Worm (Caenorhabditis elegans) whole organism, L4 larva: Measurements from ENCODE around the gene btb-7.

Experiments used
- F10B5.3 ChIP-seq: sonication (generic microtip); optimal IDR thresholded peaks from 2 replicates; lab custom pipeline; 2016; ENCODE audit warnings: mild to moderate bottlenecking, missing genetic modification characterization, missing compliant biosample characterization
- F44E2.7 ChIP-seq: fragments of 200-800 bp; sonication (Bioruptor generic); IDR thresholded peaks from 2 replicates; pipeline ENCODE4 v2.1.2; 2022; ENCODE audit warnings: missing genetic modification characterization, missing compliant biosample characterization
- T20F7.1 ChIP-seq: fragments of 200-800 bp; sonication (Bioruptor generic); optimal IDR thresholded peaks from 2 replicates; lab custom pipeline; 2018; ENCODE audit warnings: mild to moderate bottlenecking, missing genetic modification characterization, missing compliant biosample characterization
- Y105C5A.15 ChIP-seq: fragments of 200-800 bp; sonication (Bioruptor generic); IDR thresholded peaks from 2 replicates; pipeline ENCODE4 v1.3.6; 2022; ENCODE audit warnings: missing genetic modification characterization, missing compliant biosample characterization
- ZK337.2 ChIP-seq: fragments of 200-800 bp; sonication (Bioruptor generic); IDR thresholded peaks from 2 replicates; pipeline ENCODE4 v1.3.6; 2022; ENCODE audit warnings: missing genetic modification reagents, missing genetic modification characterization, missing compliant biosample characterization
- aha-1 ChIP-seq: fragments of 150-350 bp; peaks from one replicate; lab custom pipeline; 2014; ENCODE audit warnings: missing biosample characterization, missing genetic modification characterization
- arid-1 ChIP-seq: fragments of 200-800 bp; sonication (Bioruptor generic); conservative IDR thresholded peaks from 2 replicates; pipeline ENCODE4 v1.3.6; 2022; ENCODE audit warnings: missing genetic modification reagents, missing genetic modification characterization, missing compliant biosample characterization
- ceh-32 ChIP-seq: sonication (generic microtip); optimal IDR thresholded peaks from 2 replicates; lab custom pipeline; 2016; ENCODE audit warnings: mild to moderate bottlenecking, missing genetic modification characterization, missing compliant biosample characterization; ENCODE audit not compliant: poor library complexity
- ceh-82 ChIP-seq: sonication (generic microtip); optimal IDR thresholded peaks from 2 replicates; lab custom pipeline; 2017; ENCODE audit warnings: missing biosample characterization, missing genetic modification characterization
- ces-1 ChIP-seq: fragments of 150-350 bp; sonication (generic microtip); optimal IDR thresholded peaks from 4 replicates; lab custom pipeline; 2014; ENCODE audit warnings: missing biosample characterization, missing genetic modification reagents, missing genetic modification characterization
- cey-2 ChIP-seq: sonication (generic microtip); optimal IDR thresholded peaks from 3 replicates; lab custom pipeline; 2017; ENCODE audit warnings: missing genetic modification characterization, mild to moderate bottlenecking, missing compliant biosample characterization, antibody characterized with exemption, borderline replicate concordance; ENCODE audit not compliant: insufficient read depth
- ctbp-1 ChIP-seq: fragments of 200-800 bp; sonication (Bioruptor generic); IDR thresholded peaks from 2 replicates; pipeline ENCODE4 v1.3.6; 2022; ENCODE audit warnings: missing genetic modification reagents, missing genetic modification characterization, missing compliant biosample characterization
- dmd-6 ChIP-seq: fragments of 200-800 bp; sonication (Bioruptor generic); IDR thresholded peaks from 2 replicates; pipeline ENCODE4 v1.3.6; 2022; ENCODE audit warnings: missing genetic modification reagents, missing genetic modification characterization, missing compliant biosample characterization
- dmd-8 ChIP-seq: fragments of 200-800 bp; sonication (Bioruptor generic); IDR thresholded peaks from 2 replicates; pipeline ENCODE4 v1.3.6; 2022; ENCODE audit warnings: missing genetic modification characterization, missing compliant biosample characterization
- dmd-9 ChIP-seq: fragments of 200-800 bp; sonication (Bioruptor generic); IDR thresholded peaks from 2 replicates; pipeline ENCODE4 v1.3.6; 2022; ENCODE audit warnings: missing genetic modification reagents, missing genetic modification characterization, missing compliant biosample characterization
- duxl-1 ChIP-seq: sonication (generic microtip); optimal IDR thresholded peaks from 2 replicates; lab custom pipeline; 2016; ENCODE audit warnings: mild to moderate bottlenecking, missing genetic modification characterization, moderate library complexity, missing compliant biosample characterization; ENCODE audit not compliant: poor library complexity
- fkh-10 ChIP-seq: fragments of 150-350 bp; optimal IDR thresholded peaks from 2 replicates; lab custom pipeline; 2014; ENCODE audit warnings: missing biosample characterization, missing genetic modification reagents, missing genetic modification characterization
- fos-1 ChIP-seq: fragments of 150-350 bp; optimal IDR thresholded peaks from 2 replicates; lab custom pipeline; 2014; ENCODE audit warnings: missing biosample characterization, missing genetic modification characterization
- gei-8 ChIP-seq: fragments of 200-800 bp; sonication (Bioruptor generic); optimal IDR thresholded peaks from 2 replicates; lab custom pipeline; 2018; ENCODE audit warnings: mild to moderate bottlenecking, missing genetic modification characterization, missing compliant biosample characterization
- hif-1 ChIP-seq, 2 experiments: sonication (generic microtip); optimal IDR thresholded peaks; 2 replicates each; lab custom pipeline; 2016 to 2017; ENCODE audit warnings: missing compliant biosample characterization in 2 of 2, missing genetic modification characterization in 2 of 2, missing genetic modification reagents in 2 of 2, missing genotype in 2 of 2, mild to moderate bottlenecking in 1 of 2
- hlh-11 ChIP-seq: fragments of 200-800 bp; sonication (Bioruptor generic); optimal IDR thresholded peaks from 2 replicates; lab custom pipeline; 2018; ENCODE audit warnings: mild to moderate bottlenecking, missing genetic modification characterization, missing compliant biosample characterization
- hmg-1.1 ChIP-seq: fragments of 200-800 bp; sonication (Bioruptor generic); IDR thresholded peaks from 2 replicates; pipeline ENCODE4 v1.3.6; 2022; ENCODE audit warnings: missing genetic modification reagents, missing genetic modification characterization, missing compliant biosample characterization
- madf-5 ChIP-seq, 2 experiments: fragments of 200-800 bp; sonication (Bioruptor generic); IDR thresholded peaks; 2 replicates each; pipeline ENCODE4 v1.3.6; 2022; ENCODE audit warnings: missing compliant biosample characterization in 2 of 2, missing genetic modification characterization in 2 of 2
- mdl-1 ChIP-seq, 2 experiments: fragments of 150-350 bp in 1 of 2; sonication (generic microtip) in 1 of 2; optimal IDR thresholded peaks; 2 replicates each; lab custom pipeline; 2014 to 2017; ENCODE audit warnings: missing biosample characterization in 2 of 2, missing genetic modification characterization in 2 of 2
- mes-2 ChIP-seq: sonication (generic microtip); optimal IDR thresholded peaks from 2 replicates; lab custom pipeline; 2016; ENCODE audit warnings: missing genotype, mild to moderate bottlenecking, missing genetic modification characterization, missing compliant biosample characterization; ENCODE audit not compliant: poor library complexity, severe bottlenecking
- mxl-3 ChIP-seq: fragments of 200-800 bp; sonication (Bioruptor generic); optimal IDR thresholded peaks from 2 replicates; lab custom pipeline; 2018; ENCODE audit warnings: mild to moderate bottlenecking, missing genetic modification characterization, missing compliant biosample characterization
- nhr-102 ChIP-seq: sonication (generic microtip); optimal IDR thresholded peaks from 2 replicates; lab custom pipeline; 2016; ENCODE audit warnings: mild to moderate bottlenecking, missing genetic modification characterization, moderate library complexity, missing compliant biosample characterization
- nhr-111 ChIP-seq: fragments of 200-800 bp; sonication (Bioruptor generic); optimal IDR thresholded peaks from 2 replicates; lab custom pipeline; 2018; ENCODE audit warnings: mild to moderate bottlenecking, missing genetic modification characterization, missing compliant biosample characterization
- nhr-28 ChIP-seq: fragments of 150-350 bp; optimal IDR thresholded peaks from 2 replicates; lab custom pipeline; 2014; ENCODE audit warnings: missing biosample characterization, missing genetic modification characterization
- nhr-41 ChIP-seq: fragments of 200-800 bp; sonication (Bioruptor generic); IDR thresholded peaks from 2 replicates; pipeline ENCODE4 v1.3.6; 2022; ENCODE audit warnings: missing genetic modification reagents, missing genetic modification characterization, missing compliant biosample characterization
- nhr-48 ChIP-seq: sonication (generic microtip); optimal IDR thresholded peaks from 2 replicates; lab custom pipeline; 2016; ENCODE audit warnings: mild to moderate bottlenecking, missing genetic modification characterization, missing compliant biosample characterization
- pqm-1 ChIP-seq: sonication (generic microtip); optimal IDR thresholded peaks from 2 replicates; lab custom pipeline; 2017; ENCODE audit warnings: missing biosample characterization, missing genetic modification characterization
- sdz-12 ChIP-seq: fragments of 200-800 bp; sonication (Bioruptor generic); optimal IDR thresholded peaks from 2 replicates; lab custom pipeline; 2018; ENCODE audit warnings: mild to moderate bottlenecking, missing genetic modification characterization, missing compliant biosample characterization
- set-16 ChIP-seq: fragments of 200-800 bp; sonication (Bioruptor generic); IDR thresholded peaks from 2 replicates; pipeline ENCODE4 v1.3.6; 2022; ENCODE audit warnings: missing genetic modification reagents, missing genetic modification characterization, missing compliant biosample characterization
- snpc-1.2 ChIP-seq: fragments of 200-800 bp; sonication (Bioruptor generic); IDR thresholded peaks from 2 replicates; pipeline ENCODE4 v1.3.6; 2022; ENCODE audit warnings: missing genetic modification reagents, missing genetic modification characterization, missing compliant biosample characterization
- unc-130 ChIP-seq: sonication (generic microtip); optimal IDR thresholded peaks from 2 replicates; lab custom pipeline; 2016; ENCODE audit warnings: missing genetic modification reagents, missing genetic modification characterization, missing compliant biosample characterization
- unc-39 ChIP-seq: sonication (generic microtip); optimal IDR thresholded peaks from 2 replicates; lab custom pipeline; 2017; ENCODE audit warnings: missing biosample characterization, missing genetic modification characterization
- unc-62 ChIP-seq, 3 experiments: fragments of 150-350 bp in 1 of 3; sonication (generic microtip); optimal IDR thresholded peaks in 2 of 3; peaks in 1 of 3; 1 replicate in 1 of 3; 2 replicates in 2 of 3; lab custom pipeline; 2014 to 2017; ENCODE audit warnings: missing biosample characterization in 3 of 3, missing genetic modification characterization in 3 of 3, missing genetic modification reagents in 3 of 3, missing genotype in 1 of 3
- zfp-2 ChIP-seq: sonication (generic microtip); optimal IDR thresholded peaks from 2 replicates; lab custom pipeline; 2016; ENCODE audit warnings: mild to moderate bottlenecking, missing genetic modification characterization, missing compliant biosample characterization
- zip-11 ChIP-seq: fragments of 200-800 bp; sonication (Bioruptor generic); IDR thresholded peaks from 2 replicates; pipeline ENCODE4 v1.3.6; 2022; ENCODE audit warnings: missing genetic modification characterization, missing compliant biosample characterization
- zip-2 ChIP-seq: fragments of 150-350 bp; optimal IDR thresholded peaks from 2 replicates; lab custom pipeline; 2014; ENCODE audit warnings: missing biosample characterization, missing genetic modification characterization

btb-7 gene

ce11 chrII:1712938-1713337 is at the start of gene btb-7:
Gene btb-7, plus strand, starts transcription at chrII:1713238.
- no peak for TF ChIP-seq ces-1 (GFP tag; lab: Kevin White, UChicago)
- TF ChIP-seq zfp-2: no peak
- no peak for TF ChIP-seq madf-5 (GFP tag; IDR thresholded peaks at IDR 0.05; lab: Robert Waterston, UW)
- TF ChIP-seq dmd-6 (GFP tag; lab: Robert Waterston, UW): no peak
- no peak for TF ChIP-seq unc-39 (tag; lab: Kevin White, UChicago)
- TF ChIP-seq fkh-10 (GFP tag; lab: Kevin White, UChicago): no peak
- no peak for TF ChIP-seq gei-8 (GFP tag; lab: Kevin White, UChicago)

ce11 chrII:1663516-1663915 is 49.5 kb upstream of the btb-7 start, which contains the start of gene duxl-1:
Gene duxl-1, plus strand, starts transcription at chrII:1663699.
- TF ChIP-seq fos-1 (tag; lab: Kevin White, UChicago) (no peak), zip-11 (GFP tag; lab: Robert Waterston, UW) (no peak), unc-130 (no peak), dmd-9 (GFP tag; lab: Robert Waterston, UW) (no peak), set-16 (no peak), F10B5.3 (tag; lab: Kevin White, UChicago) (no peak), hif-1 (tag; optimal IDR thresholded peaks at IDR 0.05; lab: Kevin White, UChicago) (peak in 1 of 2 experiments; percentile 86), pqm-1 (tag; lab: Kevin White, UChicago) (peak; percentile 16), sdz-12 (GFP tag; lab: Kevin White, UChicago) (no peak), F44E2.7 (GFP tag; lab: Robert Waterston, UW) (no peak), nhr-28 (tag; lab: Kevin White, UChicago) (peak; percentile 36), ZK337.2 (no peak), nhr-48 (tag; lab: Kevin White, UChicago) (peak; percentile 6), T20F7.1 (GFP tag; lab: Kevin White, UChicago) (no peak), ceh-32 (tag; lab: Kevin White, UChicago) (no peak), duxl-1 (peak; percentile 88), nhr-102 (tag; lab: Kevin White, UChicago) (peak; percentile 11), Y105C5A.15 (GFP tag; lab: Robert Waterston, UW) (no peak), hmg-1.1 (GFP tag; lab: Robert Waterston, UW) (peak; percentile 33; the same call in 1 of the 2 replicates), mdl-1 (tag; optimal IDR thresholded peaks at IDR 0.05; lab: Kevin White, UChicago) (peak in 1 of 2 experiments; percentile 2), dmd-6 (GFP tag; lab: Robert Waterston, UW) (peak; percentile 76), mes-2 (peak; percentile 71), ceh-82 (tag; lab: Kevin White, UChicago) (no peak), ces-1 (GFP tag; lab: Kevin White, UChicago) (no peak), snpc-1.2 (no peak), nhr-41 (GFP tag; lab: Robert Waterston, UW) (peak; percentile 50; the same call in 1 of the 2 replicates), hlh-11 (peak; percentile 65), ctbp-1 (GFP tag; lab: Robert Waterston, UW) (no peak), mxl-3 (GFP tag; lab: Kevin White, UChicago) (peak; percentile 7), aha-1 (peak; percentile 93), unc-62 (GFP tag; optimal IDR thresholded peaks at IDR 0.05 in 1 of 2; lab: Kevin White, UChicago) (peak in 1 of 2 experiments; percentile 81), unc-62 (tag; optimal IDR thresholded peaks at IDR 0.05; lab: Kevin White, UChicago) (no peak), dmd-8 (GFP tag; lab: Robert Waterston, UW) (no peak), zip-2 (no peak)
- TF ChIP-seq, all 104 proteins: peak for 15

ce11 chrII:1666025-1666424 is 47.0 kb upstream of the btb-7 start, which contains the start of gene srlf-29:
Gene srlf-29, plus strand, starts transcription at chrII:1666325.
- TF ChIP-seq nhr-28 (tag; lab: Kevin White, UChicago) (no peak), unc-62 (GFP tag; optimal IDR thresholded peaks at IDR 0.05 in 1 of 2; lab: Kevin White, UChicago) (peak in 1 of 2 experiments; percentile 49), unc-62 (tag; optimal IDR thresholded peaks at IDR 0.05; lab: Kevin White, UChicago) (no peak), arid-1 (GFP tag; lab: Robert Waterston, UW) (no peak), cey-2 (no peak), nhr-111 (no peak)
